Worm (Caenorhabditis elegans) whole organism, midembryonic: ENCODE data around the gene srh-231.

Experiments
- T22C8.4 ChIP-seq: fragments of 200-800 bp; sonication (Bioruptor generic); IDR thresholded peaks from 2 replicates; pipeline ENCODE4 v1.3.6; 2022; ENCODE audit warnings: missing genetic modification characterization, missing compliant biosample characterization
- cog-1 ChIP-seq: sonication (generic microtip); optimal IDR thresholded peaks from 2 replicates; lab custom pipeline; 2016; ENCODE audit warnings: missing genetic modification characterization, missing compliant biosample characterization
- flt-1 ChIP-seq: fragments of 200-800 bp; sonication (Bioruptor generic); IDR thresholded peaks from 2 replicates; pipeline ENCODE4 v1.3.6; 2022; ENCODE audit warnings: missing genetic modification characterization, missing compliant biosample characterization
- klf-2 ChIP-seq: fragments of 200-800 bp; sonication (Bioruptor generic); conservative IDR thresholded peaks from 2 replicates; pipeline ENCODE4 v1.3.6; 2022; ENCODE audit warnings: missing genetic modification reagents, missing genetic modification characterization, missing compliant biosample characterization
- med-1 ChIP-seq: sonication (generic microtip); optimal IDR thresholded peaks from 2 replicates; lab custom pipeline; 2017; ENCODE audit warnings: missing genetic modification characterization, mild to moderate bottlenecking, missing compliant biosample characterization, antibody characterized with exemption, missing genetic modification reagents; ENCODE audit not compliant: insufficient read depth
- ref-1 ChIP-seq: fragments of 200-800 bp; sonication (Bioruptor generic); conservative IDR thresholded peaks from 2 replicates; pipeline ENCODE4 v1.3.6; 2022; ENCODE audit warnings: missing genetic modification reagents, missing genetic modification characterization, missing compliant biosample characterization
- tab-1 ChIP-seq: fragments of 200-800 bp; sonication (Bioruptor generic); IDR thresholded peaks from 2 replicates; pipeline ENCODE4 v1.3.6; 2022; ENCODE audit warnings: missing genetic modification characterization, missing compliant biosample characterization
- ztf-23 ChIP-seq: fragments of 200-800 bp; sonication (Bioruptor generic); IDR thresholded peaks from 2 replicates; pipeline ENCODE4 v1.3.6; 2022; ENCODE audit warnings: missing genetic modification reagents, missing genetic modification characterization, missing compliant biosample characterization
- ztf-29 ChIP-seq: fragments of 200-800 bp; sonication (Bioruptor generic); IDR thresholded peaks from 2 replicates; pipeline ENCODE4 v1.3.6; 2022; ENCODE audit warnings: missing genetic modification reagents, missing genetic modification characterization, missing compliant biosample characterization

srh-231 gene

ce11 chrV:7381008-7381407 is 29.0 kb upstream of the srh-231 start, which contains the start of gene C03G6.17:
C03G6.17 (minus strand) TSS chrV:7381108.
- TF ChIP-seq T22C8.4: no peak
- no peak for TF ChIP-seq ztf-29

- TF ChIP-seq ref-1 (GFP tag; lab: Robert Waterston, UW) (no peak), med-1 (GFP tag; lab: Kevin White, UChicago) (no peak), klf-2 (GFP tag; lab: Robert Waterston, UW) (no peak), T22C8.4 (no peak), cog-1 (tag; lab: Kevin White, UChicago) (no peak), ztf-23 (no peak), tab-1 (GFP tag; lab: Robert Waterston, UW) (no peak), ztf-29 (no peak), flt-1 (GFP tag; lab: Robert Waterston, UW) (no peak)
Observed at ce11 chrV:7379384-7379783, 27.3 kb upstream of the srh-231 start, which contains the start of gene srsx-24. srsx-24 (minus strand) TSS chrV:7379484.

ce11 chrV:7374090-7374489 is 22.1 kb upstream of the srh-231 start, which contains the start of gene srx-56:
srx-56 (plus strand) TSS chrV:7374390.
- no peak for TF ChIP-seq ref-1 (GFP tag; lab: Robert Waterston, UW)
- TF ChIP-seq tab-1 (GFP tag; lab: Robert Waterston, UW): no peak
- TF ChIP-seq klf-2 (GFP tag; lab: Robert Waterston, UW): no peak
- TF ChIP-seq flt-1 (GFP tag; lab: Robert Waterston, UW): no peak
- no peak for TF ChIP-seq cog-1 (tag; lab: Kevin White, UChicago)
- no peak for TF ChIP-seq T22C8.4
- TF ChIP-seq med-1 (GFP tag; lab: Kevin White, UChicago): no peak
- TF ChIP-seq ztf-29: no peak
- TF ChIP-seq ztf-23: no peak

- no peak for TF ChIP-seq T22C8.4
- no peak for TF ChIP-seq tab-1 (GFP tag; lab: Robert Waterston, UW)
- TF ChIP-seq cog-1 (tag; lab: Kevin White, UChicago): no peak
- no peak for TF ChIP-seq ztf-29
- TF ChIP-seq flt-1 (GFP tag; lab: Robert Waterston, UW): no peak
- TF ChIP-seq ztf-23: no peak
- no peak for TF ChIP-seq klf-2 (GFP tag; lab: Robert Waterston, UW)
- no peak for TF ChIP-seq ref-1 (GFP tag; lab: Robert Waterston, UW)
- TF ChIP-seq med-1 (GFP tag; lab: Kevin White, UChicago): no peak
Observed at ce11 chrV:7369578-7369977, 17.5 kb upstream of the srh-231 start, which contains the start of gene srj-14. srj-14 (plus strand) TSS chrV:7369708.

ce11 chrV:7364951-7365350 is 12.9 kb upstream of the srh-231 start, which contains the start of gene exc-13:
exc-13 (plus strand) TSS chrV:7365251.
- no peak for TF ChIP-seq flt-1 (GFP tag; lab: Robert Waterston, UW)
- no peak for TF ChIP-seq med-1 (GFP tag; lab: Kevin White, UChicago)
- TF ChIP-seq ztf-23: no peak
- TF ChIP-seq cog-1 (tag; lab: Kevin White, UChicago): no peak
- no peak for TF ChIP-seq klf-2 (GFP tag; lab: Robert Waterston, UW)
- no peak for TF ChIP-seq T22C8.4
- no peak for TF ChIP-seq tab-1 (GFP tag; lab: Robert Waterston, UW)
- no peak for TF ChIP-seq ztf-29
- no peak for TF ChIP-seq ref-1 (GFP tag; lab: Robert Waterston, UW)

ce11 chrV:7364059-7364458 is 12.0 kb upstream of the srh-231 start, which contains the start of gene cyp-35A2:
cyp-35A2 (minus strand) TSS chrV:7364182.
- TF ChIP-seq ref-1 (GFP tag; lab: Robert Waterston, UW): no peak

- TF ChIP-seq tab-1 (GFP tag; lab: Robert Waterston, UW) (no peak), med-1 (GFP tag; lab: Kevin White, UChicago) (no peak)
Observed at ce11 chrV:7361673-7362072, 9.6 kb upstream of the srh-231 start, which contains the start of gene cyp-35A1. cyp-35A1 (minus strand) TSS chrV:7361773.

- TF ChIP-seq ztf-23: no peak
- TF ChIP-seq T22C8.4: no peak
- no peak for TF ChIP-seq med-1 (GFP tag; lab: Kevin White, UChicago)
- no peak for TF ChIP-seq cog-1 (tag; lab: Kevin White, UChicago)
- no peak for TF ChIP-seq klf-2 (GFP tag; lab: Robert Waterston, UW)
- no peak for TF ChIP-seq ztf-29
- no peak for TF ChIP-seq flt-1 (GFP tag; lab: Robert Waterston, UW)
- no peak for TF ChIP-seq ref-1 (GFP tag; lab: Robert Waterston, UW)
- no peak for TF ChIP-seq tab-1 (GFP tag; lab: Robert Waterston, UW)
Observed at ce11 chrV:7357132-7357531, 5.1 kb upstream of the srh-231 start, which contains the start of gene C03G6.6. C03G6.6 (plus strand) TSS chrV:7357432.

ce11 chrV:7356684-7357083 is 4.6 kb upstream of the srh-231 start, which contains the start of gene C03G6.21:
C03G6.21 (minus strand) TSS chrV:7356784.
- no peak for TF ChIP-seq med-1 (GFP tag; lab: Kevin White, UChicago)
- TF ChIP-seq klf-2 (GFP tag; lab: Robert Waterston, UW): no peak

- no peak for TF ChIP-seq ref-1 (GFP tag; lab: Robert Waterston, UW)
- no peak for TF ChIP-seq cog-1 (tag; lab: Kevin White, UChicago)
- no peak for TF ChIP-seq klf-2 (GFP tag; lab: Robert Waterston, UW)
- TF ChIP-seq ztf-23: no peak
Observed at ce11 chrV:7355464-7355863, 3.4 kb upstream of the srh-231 start, which contains the start of gene tag-293. tag-293 (minus strand) TSS chrV:7355564.

ce11 chrV:7353602-7354001 is 1.6 kb upstream of the srh-231 start:
- no peak for TF ChIP-seq ztf-29
- TF ChIP-seq klf-2 (GFP tag; lab: Robert Waterston, UW): no peak
- no peak for TF ChIP-seq T22C8.4
- no peak for TF ChIP-seq tab-1 (GFP tag; lab: Robert Waterston, UW)
- TF ChIP-seq ztf-23: no peak
- TF ChIP-seq med-1 (GFP tag; lab: Kevin White, UChicago): no peak
- no peak for TF ChIP-seq cog-1 (tag; lab: Kevin White, UChicago)
- no peak for TF ChIP-seq flt-1 (GFP tag; lab: Robert Waterston, UW)
- no peak for TF ChIP-seq ref-1 (GFP tag; lab: Robert Waterston, UW)
